Fruit fly (Drosophila melanogaster): ENCODE results near the gene CG42821.

The CG42821 gene

DNA sequence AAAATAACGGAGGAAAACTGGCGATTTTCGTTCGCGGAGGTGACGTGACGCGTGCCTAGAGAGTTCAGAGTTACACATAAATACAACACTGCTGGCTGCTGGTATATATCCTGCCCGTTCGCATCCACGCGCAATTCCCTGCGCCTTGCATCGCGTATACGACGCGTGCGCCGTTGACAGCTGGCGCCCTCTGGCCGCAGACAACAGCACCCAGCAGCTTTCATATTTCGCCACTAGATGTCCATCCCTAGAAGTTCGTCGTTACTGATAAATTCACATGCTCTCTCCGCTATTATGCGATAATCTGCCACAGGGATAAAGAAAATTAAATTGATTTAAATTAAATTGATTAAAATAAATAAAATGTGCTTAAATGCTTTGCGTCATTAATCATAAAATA lies 10.4 kb upstream of the CG42821 start, which contains the start of gene Sur-8 (continued):
- TF ChIP-seq CG18476 (GFP tag; optimal IDR thresholded peaks at IDR 0.05) (no peak), nau (GFP tag; optimal IDR thresholded peaks at IDR 0.05) (peak; percentile 30), Abd-B (GFP tag; optimal IDR thresholded peaks at IDR 0.05) (no peak), CG4360 (GFP tag; IDR thresholded peaks at IDR 0.05) (no peak), MBD-R2 (GFP tag; IDR thresholded peaks at IDR 0.05) (peak; percentile 55; the same call in 1 of the 2 replicates), HmgZ (tag; optimal IDR thresholded peaks at IDR 0.05) (peak; percentile 62), Aef1 (GFP tag; IDR thresholded peaks at IDR 0.05) (peak; percentile 50; the same call in 1 of the 3 replicates), da (GFP tag; optimal IDR thresholded peaks at IDR 0.05) (no peak), CG3407 (GFP tag; optimal IDR thresholded peaks at IDR 0.05) (peak; percentile 26), CG8924 (tag; optimal IDR thresholded peaks at IDR 0.05) (no peak), klu (GFP tag; IDR thresholded peaks at IDR 0.05) (no peak), grn (GFP tag; optimal IDR thresholded peaks at IDR 0.05) (peak; percentile 8), fru (optimal IDR thresholded peaks at IDR 0.05) (no peak), CG10979 (tag; optimal IDR thresholded peaks at IDR 0.05) (peak; percentile 88), PHDP (tag; optimal IDR thresholded peaks at IDR 0.05) (peak; percentile 55), B-H1 (GFP tag; IDR thresholded peaks at IDR 0.05) (peak; percentile 19; the same call in 1 of the 3 replicates), CG6854 (GFP tag; optimal IDR thresholded peaks at IDR 0.05) (peak; percentile 1), Neu2 (GFP tag; optimal IDR thresholded peaks at IDR 0.05; ENCODE audit: borderline replicate concordance) (no peak), CG12071 (GFP tag; optimal IDR thresholded peaks at IDR 0.05) (peak; percentile 48), CG7745 (tag; optimal IDR thresholded peaks at IDR 0.05) (no peak), ssp (GFP tag; IDR thresholded peaks at IDR 0.05) (peak; percentile 53; the same call in 1 of the 2 replicates), Sry-δ (GFP tag; optimal IDR thresholded peaks at IDR 0.05) (peak; percentile 23), BtbVII (GFP tag; optimal IDR thresholded peaks at IDR 0.05) (peak; percentile 25), CG5180 (GFP tag; optimal IDR thresholded peaks at IDR 0.05) (no peak), CG8944 (GFP tag; optimal IDR thresholded peaks at IDR 0.05) (peak; percentile 69), HLH54F (GFP tag; optimal IDR thresholded peaks at IDR 0.05) (peak; percentile 43), CG12219 (GFP tag; optimal IDR thresholded peaks at IDR 0.05) (peak; percentile 43), Gsc (GFP tag; IDR thresholded peaks at IDR 0.05) (no peak), Rx (GFP tag; IDR thresholded peaks at IDR 0.05) (peak; percentile 70), CG2120 (GFP tag; optimal IDR thresholded peaks at IDR 0.05) (peak; percentile 64), lilli (GFP tag; optimal IDR thresholded peaks at IDR 0.05) (peak; percentile 65), pho (GFP tag; optimal IDR thresholded peaks at IDR 0.05) (peak; percentile 1), CG18011 (GFP tag; optimal IDR thresholded peaks at IDR 0.05) (peak; percentile 25), CG13775 (GFP tag; optimal IDR thresholded peaks at IDR 0.05) (peak; percentile 30), br (optimal IDR thresholded peaks at IDR 0.05) (no peak), CG17361 (GFP tag; IDR thresholded peaks at IDR 0.05) (peak; percentile 65; the same call in 2 of the 3 replicates), Kr (GFP tag; optimal IDR thresholded peaks at IDR 0.05) (no peak), CG4617 (GFP tag; optimal IDR thresholded peaks at IDR 0.05; ENCODE audit: borderline replicate concordance) (peak; percentile 32), CG2875 (GFP tag; optimal IDR thresholded peaks at IDR 0.05) (peak; percentile 53), Usf (GFP tag; optimal IDR thresholded peaks at IDR 0.05) (no peak), sna (GFP tag; IDR thresholded peaks at IDR 0.05; ENCODE audit: partially characterized antibody) (no peak), pb (GFP tag; optimal IDR thresholded peaks at IDR 0.05) (peak; percentile 59), CG6683 (GFP tag; optimal IDR thresholded peaks at IDR 0.05) (no peak), CG11398 (GFP tag; optimal IDR thresholded peaks at IDR 0.05) (peak; percentile 34), Awh (GFP tag; IDR thresholded peaks at IDR 0.05) (no peak), CG13287 (GFP tag; IDR thresholded peaks at IDR 0.05; ENCODE audit: partially characterized antibody) (0 out of 2 replicates have a peak, but pooled peaks have one; percentile 27), insv (GFP tag; optimal IDR thresholded peaks at IDR 0.05) (no peak), CG10654 (GFP tag; optimal IDR thresholded peaks at IDR 0.05) (peak; percentile 40), rib (GFP tag; IDR thresholded peaks at IDR 0.05) (peak; percentile 40; the same call in 1 of the 2 replicates), Nf-YC (tag; optimal IDR thresholded peaks at IDR 0.05) (peak; percentile 50), CG16779 (GFP tag; IDR thresholded peaks at IDR 0.05) (peak; percentile 82)

Measured in whole organism, embryonic.